Fruit fly (Drosophila melanogaster): ENCODE data around the gene fid.

DNA sequence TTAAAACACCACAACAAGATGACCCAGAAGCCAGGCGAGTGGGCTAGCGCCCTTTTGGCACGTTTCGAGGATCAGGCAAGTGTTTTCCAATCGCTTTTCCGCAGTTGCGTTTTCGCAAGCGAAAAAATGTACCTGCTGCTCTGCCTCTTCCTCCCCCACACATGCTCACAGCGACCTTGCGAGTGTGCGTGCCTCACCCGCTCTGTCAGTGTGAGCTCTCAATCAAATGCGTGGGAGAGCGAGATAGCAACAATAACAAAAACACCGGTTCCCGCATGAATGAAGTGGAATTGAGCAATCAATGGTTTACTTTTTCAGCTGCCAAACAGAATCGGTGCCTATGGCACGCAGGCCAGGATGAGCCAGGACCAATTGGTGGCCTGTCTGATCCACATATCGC lies 13.4 kb downstream of the fid start:
- no peak for TF ChIP-seq topi (GFP tag; optimal IDR thresholded peaks at IDR 0.05)
- TF ChIP-seq dac (GFP tag; optimal IDR thresholded peaks at IDR 0.05) = no peak
- TF ChIP-seq CG6276 (GFP tag; optimal IDR thresholded peaks at IDR 0.05) = no peak
- no peak for TF ChIP-seq Blimp-1 (GFP tag; optimal IDR thresholded peaks at IDR 0.05)
- no peak for TF ChIP-seq Lpt (GFP tag; optimal IDR thresholded peaks at IDR 0.05)
- TF ChIP-seq CG16779 (tag; optimal IDR thresholded peaks at IDR 0.05) = no peak
- TF ChIP-seq dsx (GFP tag; optimal IDR thresholded peaks at IDR 0.05; ENCODE audit: poor library complexity, severe bottlenecking) = no peak
- no peak for TF ChIP-seq CG10669 (GFP tag; optimal IDR thresholded peaks at IDR 0.05)
- no peak for TF ChIP-seq fkh (GFP tag; optimal IDR thresholded peaks at IDR 0.05)
- TF ChIP-seq CG10631 (GFP tag; optimal IDR thresholded peaks at IDR 0.05) = no peak
- TF ChIP-seq Hr4 (GFP tag; optimal IDR thresholded peaks at IDR 0.05) = no peak
